Fruit fly (Drosophila melanogaster) whole organism, embryonic: ENCODE data around the gene CG10337.
A peak's percentile ranks its signal among the peaks of the same experiment; 100 is the strongest.

Source experiments
- Adf1 ChIP-seq: fragments of 200-800 bp; sonication (Bioruptor generic); IDR thresholded peaks from 2 replicates; pipeline ENCODE4 v1.3.6; 2022; ENCODE audit warnings: missing biosample characterization, missing genetic modification characterization
- Bteb2 ChIP-seq: fragments of 200-800 bp; sonication (Bioruptor generic); optimal IDR thresholded peaks from 2 replicates; lab custom pipeline; 2016; ENCODE audit warnings: missing biosample characterization, missing genetic modification characterization
- CG10979 ChIP-seq: fragments of 200-800 bp; sonication (Bioruptor generic); optimal IDR thresholded peaks from 2 replicates; lab custom pipeline; 2018; ENCODE audit warnings: missing biosample characterization, mild to moderate bottlenecking, missing genetic modification characterization, moderate library complexity
- CG11247 ChIP-seq: fragments of 200-800 bp; sonication (Bioruptor generic); IDR thresholded peaks from 2 replicates; pipeline ENCODE4 v1.3.6; 2022; ENCODE audit warnings: missing biosample characterization, missing genetic modification characterization
- CG12744 ChIP-seq: fragments of 200-800 bp; sonication (Bioruptor generic); optimal IDR thresholded peaks from 2 replicates; lab custom pipeline; 2016; ENCODE audit warnings: missing biosample characterization, missing genetic modification characterization
- CG12769 ChIP-seq: fragments of 200-800 bp; sonication (Bioruptor generic); optimal IDR thresholded peaks from 2 replicates; lab custom pipeline; 2019; ENCODE audit warnings: missing biosample characterization, mild to moderate bottlenecking, missing genetic modification characterization, moderate library complexity
- CG13296 ChIP-seq: fragments of 200-800 bp; sonication (Bioruptor generic); optimal IDR thresholded peaks from 3 replicates; lab custom pipeline; 2018; ENCODE audit warnings: missing biosample characterization, mild to moderate bottlenecking, missing genetic modification characterization
- CG14050 ChIP-seq: fragments of 200-800 bp; sonication (Bioruptor generic); IDR thresholded peaks from 3 replicates; pipeline ENCODE4 v1.3.6; 2022; ENCODE audit warnings: missing biosample characterization, missing genetic modification characterization
- CG16813 ChIP-seq: fragments of 200-800 bp; sonication (Bioruptor generic); IDR thresholded peaks from 3 replicates; pipeline ENCODE4 v1.3.6; 2022; ENCODE audit warnings: missing biosample characterization, missing genetic modification characterization; ENCODE audit not compliant: partially characterized antibody
- CG17328 ChIP-seq: fragments of 200-800 bp; sonication (Bioruptor generic); IDR thresholded peaks from 2 replicates; pipeline ENCODE4 v1.3.6; 2022; ENCODE audit warnings: missing biosample characterization, missing genetic modification characterization
- CG2889 ChIP-seq: fragments of 200-800 bp; sonication (Bioruptor generic); IDR thresholded peaks from 3 replicates; pipeline ENCODE4 v1.3.6; 2022; ENCODE audit warnings: missing biosample characterization, missing genetic modification characterization
- CG31441 ChIP-seq: fragments of 200-800 bp; sonication (Bioruptor generic); IDR thresholded peaks from 2 replicates; pipeline ENCODE4 v1.3.6; 2022; ENCODE audit warnings: missing biosample characterization, missing genetic modification characterization
- CG32532 ChIP-seq: fragments of 200-800 bp; sonication (Bioruptor generic); IDR thresholded peaks from 2 replicates; pipeline ENCODE4 v1.3.6; 2022; ENCODE audit warnings: missing biosample characterization, missing genetic modification characterization
- CG3281 ChIP-seq: fragments of 200-800 bp; sonication (Bioruptor generic); optimal IDR thresholded peaks from 3 replicates; lab custom pipeline; 2017; ENCODE audit warnings: missing biosample characterization, mild to moderate bottlenecking, missing genetic modification characterization
- CG34224 ChIP-seq: fragments of 200-800 bp; sonication (Bioruptor generic); IDR thresholded peaks from 3 replicates; pipeline ENCODE4 v1.3.6; 2022; ENCODE audit warnings: missing biosample characterization, missing genetic modification characterization; ENCODE audit not compliant: partially characterized antibody
- CG4282 ChIP-seq: fragments of 200-800 bp; sonication (Bioruptor generic); optimal IDR thresholded peaks from 2 replicates; lab custom pipeline; 2016; ENCODE audit warnings: missing biosample characterization, missing genetic modification characterization
- CG4707 ChIP-seq: fragments of 200-800 bp; sonication (Bioruptor generic); optimal IDR thresholded peaks from 2 replicates; lab custom pipeline; 2018; ENCODE audit warnings: missing biosample characterization, mild to moderate bottlenecking, missing genetic modification characterization, moderate library complexity
- CG8290 ChIP-seq, 3 experiments: fragments of 200-800 bp; sonication (Bioruptor generic); optimal IDR thresholded peaks; 2 replicates each; lab custom pipeline; 2016 to 2019; ENCODE audit warnings: missing biosample characterization in 3 of 3, missing genetic modification characterization in 3 of 3, mild to moderate bottlenecking in 2 of 3, moderate library complexity in 1 of 3
- Dp ChIP-seq: fragments of 200-800 bp; sonication (Bioruptor generic); optimal IDR thresholded peaks from 2 replicates; lab custom pipeline; 2018; ENCODE audit warnings: missing biosample characterization, mild to moderate bottlenecking, missing genetic modification characterization, moderate library complexity
- E2f2 ChIP-seq: fragments of 200-800 bp; sonication (Bioruptor generic); IDR thresholded peaks from 2 replicates; pipeline ENCODE4 v1.3.6; 2022; ENCODE audit warnings: missing biosample characterization, missing genetic modification characterization
- Ets65A ChIP-seq: fragments of 200-800 bp; sonication (Bioruptor generic); peaks from one replicate; lab custom pipeline; 2016; ENCODE audit warnings: missing biosample characterization, missing genetic modification characterization
- Ets97D ChIP-seq: fragments of 200-800 bp; sonication (Bioruptor generic); optimal IDR thresholded peaks from 3 replicates; lab custom pipeline; 2016; ENCODE audit warnings: missing biosample characterization, missing genetic modification characterization
- HHEX ChIP-seq: fragments of 200-800 bp; sonication (Bioruptor generic); optimal IDR thresholded peaks from 3 replicates; lab custom pipeline; 2017; ENCODE audit warnings: missing biosample characterization, mild to moderate bottlenecking, missing genetic modification characterization, missing genetic modification reagents
- Hsf ChIP-seq: fragments of 200-800 bp; sonication (Bioruptor generic); optimal IDR thresholded peaks from 3 replicates; lab custom pipeline; 2016; ENCODE audit warnings: missing biosample characterization, missing genetic modification characterization
- Kr ChIP-seq: fragments of 200-800 bp; sonication (Bioruptor generic); optimal IDR thresholded peaks from 2 replicates; lab custom pipeline; 2017; ENCODE audit warnings: missing biosample characterization, mild to moderate bottlenecking, missing genetic modification characterization
- Max ChIP-seq: fragments of 200-800 bp; sonication (Bioruptor generic); optimal IDR thresholded peaks from 2 replicates; lab custom pipeline; 2016; ENCODE audit warnings: missing biosample characterization, mild to moderate bottlenecking, missing genetic modification characterization
- NFAT ChIP-seq: fragments of 200-800 bp; sonication (Bioruptor generic); IDR thresholded peaks from 2 replicates; pipeline ENCODE4 v1.3.6; 2022; ENCODE audit warnings: missing biosample characterization, missing genetic modification characterization
- Sry-δ ChIP-seq: fragments of 200-800 bp; sonication (Bioruptor generic); optimal IDR thresholded peaks from 2 replicates; lab custom pipeline; 2016; ENCODE audit warnings: missing biosample characterization, missing genetic modification characterization
- YL-1 ChIP-seq: fragments of 200-800 bp; sonication (Bioruptor generic); optimal IDR thresholded peaks from 3 replicates; lab custom pipeline; 2017; ENCODE audit warnings: missing biosample characterization, mild to moderate bottlenecking, missing genetic modification characterization
- danr ChIP-seq: fragments of 200-800 bp; sonication (Bioruptor generic); IDR thresholded peaks from 2 replicates; pipeline ENCODE4 v1.3.6; 2022; ENCODE audit warnings: missing biosample characterization, missing genetic modification characterization
- dimm ChIP-seq: fragments of 200-800 bp; sonication (Bioruptor generic); IDR thresholded peaks from 2 replicates; pipeline ENCODE4 v1.3.6; 2022; ENCODE audit warnings: missing biosample characterization, missing genetic modification characterization
- gce ChIP-seq: fragments of 200-800 bp; sonication (Bioruptor generic); IDR thresholded peaks from 3 replicates; pipeline ENCODE4 v1.3.6; 2022; ENCODE audit warnings: missing biosample characterization, missing genetic modification characterization
- gem ChIP-seq: fragments of 200-800 bp; sonication (Bioruptor generic); optimal IDR thresholded peaks from 2 replicates; lab custom pipeline; 2019; ENCODE audit warnings: missing biosample characterization, mild to moderate bottlenecking, missing genetic modification characterization, moderate library complexity
- grau ChIP-seq: fragments of 200-800 bp; optimal IDR thresholded peaks from 3 replicates; lab custom pipeline; 2019; ENCODE audit warnings: missing biosample characterization, mild to moderate bottlenecking, missing genetic modification characterization, moderate library complexity
- inv ChIP-seq: fragments of 200-800 bp; sonication (Bioruptor generic); IDR thresholded peaks from 2 replicates; pipeline ENCODE4 v1.3.6; 2022; ENCODE audit warnings: missing biosample characterization, missing genetic modification characterization; ENCODE audit not compliant: partially characterized antibody
- jing ChIP-seq: fragments of 200-800 bp; sonication (Bioruptor generic); optimal IDR thresholded peaks from 2 replicates; lab custom pipeline; 2018; ENCODE audit warnings: missing biosample characterization, mild to moderate bottlenecking, missing genetic modification characterization
- kni ChIP-seq: fragments of 200-800 bp; sonication (Bioruptor generic); optimal IDR thresholded peaks from 3 replicates; lab custom pipeline; 2017; ENCODE audit warnings: mild to moderate bottlenecking, missing biosample characterization, missing genetic modification reagents, missing genetic modification characterization
- knrl ChIP-seq: fragments of 200-800 bp; sonication (Bioruptor generic); IDR thresholded peaks from 3 replicates; pipeline ENCODE4 v1.3.6; 2022; ENCODE audit warnings: missing biosample characterization, missing genetic modification characterization; ENCODE audit not compliant: partially characterized antibody
- lbe ChIP-seq: fragments of 200-800 bp; sonication (Bioruptor generic); optimal IDR thresholded peaks from 2 replicates; lab custom pipeline; 2016; ENCODE audit warnings: missing biosample characterization, mild to moderate bottlenecking, missing genetic modification characterization
- nerfin-2 ChIP-seq: fragments of 200-800 bp; sonication (Bioruptor generic); IDR thresholded peaks from 2 replicates; pipeline ENCODE4 v1.3.6; 2022; ENCODE audit warnings: missing biosample characterization, missing genetic modification characterization; ENCODE audit not compliant: partially characterized antibody
- phol ChIP-seq: fragments of 200-800 bp; sonication (Bioruptor generic); optimal IDR thresholded peaks from 3 replicates; lab custom pipeline; 2018; ENCODE audit warnings: missing biosample characterization, mild to moderate bottlenecking, missing genetic modification characterization, moderate library complexity
- sisA ChIP-seq: fragments of 200-800 bp; sonication (Bioruptor generic); IDR thresholded peaks from 2 replicates; pipeline ENCODE4 v1.3.6; 2022; ENCODE audit warnings: missing biosample characterization, missing genetic modification characterization
- stwl ChIP-seq: fragments of 200-800 bp; sonication (Bioruptor generic); optimal IDR thresholded peaks from 3 replicates; lab custom pipeline; 2018; ENCODE audit warnings: missing biosample characterization, mild to moderate bottlenecking, missing genetic modification characterization, moderate library complexity
- tap ChIP-seq: fragments of 200-800 bp; optimal IDR thresholded peaks from 3 replicates; lab custom pipeline; 2019; ENCODE audit warnings: missing biosample characterization, mild to moderate bottlenecking, missing genetic modification characterization, moderate library complexity
- tll ChIP-seq, 2 experiments: fragments of 200-800 bp in 1 of 2; fragments of >200 bp in 1 of 2; sonication (Bioruptor generic) in 1 of 2; optimal IDR thresholded peaks; 2 replicates each; lab custom pipeline; 2017 to 2019; ENCODE audit warnings: missing biosample characterization in 2 of 2, missing genetic modification characterization in 2 of 2, mild to moderate bottlenecking in 1 of 2, moderate library complexity in 1 of 2
- toy ChIP-seq: fragments of 200-800 bp; sonication (Bioruptor generic); IDR thresholded peaks from 2 replicates; pipeline ENCODE4 v1.3.6; 2022; ENCODE audit warnings: missing biosample characterization, missing genetic modification characterization
- twi ChIP-seq: fragments of 200-800 bp; optimal IDR thresholded peaks from 2 replicates; lab custom pipeline; 2019; ENCODE audit warnings: missing biosample characterization, mild to moderate bottlenecking, missing genetic modification characterization, moderate library complexity
- unpg ChIP-seq: fragments of 200-800 bp; sonication (Bioruptor generic); optimal IDR thresholded peaks from 3 replicates; lab custom pipeline; 2018; ENCODE audit warnings: missing biosample characterization, mild to moderate bottlenecking, missing genetic modification characterization, moderate library complexity
- wor ChIP-seq: fragments of 200-800 bp; sonication (Bioruptor generic); IDR thresholded peaks from 2 replicates; pipeline ENCODE4 v1.3.6; 2022; ENCODE audit warnings: missing biosample characterization, missing genetic modification characterization
- zfh2 ChIP-seq: fragments of 200-800 bp; sonication (Bioruptor generic); optimal IDR thresholded peaks from 2 replicates; lab custom pipeline; 2016; ENCODE audit warnings: missing biosample characterization, missing genetic modification characterization

CG10337 gene

dm6 chr2L:19576299-19576971 lies 29.7 kb upstream of the CG10337 start:
- TF ChIP-seq tll (GFP tag; optimal IDR thresholded peaks at IDR 0.05; lab: Kevin White, UChicago) = peak in 1 of 2 experiments; percentile 60
- no peak for TF ChIP-seq Max (GFP tag; lab: Kevin White, UChicago)
- no peak for TF ChIP-seq CG31441 (GFP tag; lab: Robert Waterston, UW)
- TF ChIP-seq danr = no peak
- no peak for TF ChIP-seq CG4707 (GFP tag; lab: Kevin White, UChicago)
- TF ChIP-seq Ets97D (GFP tag; lab: Kevin White, UChicago) = no peak
- TF ChIP-seq E2f2 = no peak
- TF ChIP-seq CG4282 (GFP tag; lab: Kevin White, UChicago) = peak; percentile 2
- peak; percentile 61 for TF ChIP-seq CG13296 (GFP tag; lab: Kevin White, UChicago)
- no peak for TF ChIP-seq CG17328 (GFP tag; lab: Robert Waterston, UW)
- peak; percentile 38 for TF ChIP-seq lbe (GFP tag; lab: Kevin White, UChicago)
- no peak for TF ChIP-seq CG3281 (GFP tag; lab: Kevin White, UChicago)
- no peak for TF ChIP-seq dimm (GFP tag; lab: Robert Waterston, UW)
- TF ChIP-seq kni (GFP tag; lab: Kevin White, UChicago) = peak; percentile 88
- TF ChIP-seq unpg (GFP tag; lab: Kevin White, UChicago) = no peak
- TF ChIP-seq Bteb2 (GFP tag; lab: Kevin White, UChicago) = no peak
- TF ChIP-seq YL-1 (GFP tag; lab: Kevin White, UChicago) = peak; percentile 18
- TF ChIP-seq CG32532 (GFP tag; lab: Robert Waterston, UW) = no peak
- TF ChIP-seq tap (tag; lab: Kevin White, UChicago) = no peak
- no peak for TF ChIP-seq grau (tag; lab: Kevin White, UChicago)
- TF ChIP-seq CG16813 (GFP tag; lab: Robert Waterston, UW) = no peak
- TF ChIP-seq CG10979 (tag; lab: Kevin White, UChicago) = no peak
- TF ChIP-seq sisA (GFP tag; lab: Robert Waterston, UW) = no peak
- TF ChIP-seq CG8290 (GFP tag; optimal IDR thresholded peaks at IDR 0.05; lab: Kevin White, UChicago) = no peak
- peak in 1 of 2 experiments; percentile 11 for TF ChIP-seq CG8290 (tag; optimal IDR thresholded peaks at IDR 0.05; lab: Kevin White, UChicago)
- TF ChIP-seq gem (tag; lab: Kevin White, UChicago) = no peak
- TF ChIP-seq jing = no peak
- TF ChIP-seq CG34224 (GFP tag; lab: Robert Waterston, UW) = peak; percentile 38; the same call in 1 of the 3 replicates
- no peak for TF ChIP-seq Hsf (GFP tag; lab: Kevin White, UChicago)
- TF ChIP-seq twi = no peak
- TF ChIP-seq Sry-δ (GFP tag; lab: Kevin White, UChicago) = no peak
- no peak for TF ChIP-seq gce (GFP tag; lab: Robert Waterston, UW)
- TF ChIP-seq CG12744 (GFP tag; lab: Kevin White, UChicago) = no peak
- TF ChIP-seq HHEX = no peak
- no peak for TF ChIP-seq Kr (GFP tag; lab: Kevin White, UChicago)
- no peak for TF ChIP-seq knrl (GFP tag; lab: Robert Waterston, UW)
- no peak for TF ChIP-seq NFAT (GFP tag; lab: Robert Waterston, UW)
- TF ChIP-seq stwl (tag; lab: Kevin White, UChicago) = no peak
- TF ChIP-seq Ets65A (GFP tag; lab: Kevin White, UChicago) = no peak
- no peak for TF ChIP-seq toy
- no peak for TF ChIP-seq CG11247 (GFP tag; lab: Robert Waterston, UW)
- no peak for TF ChIP-seq zfh2 (GFP tag; lab: Kevin White, UChicago)
- TF ChIP-seq inv (GFP tag; lab: Robert Waterston, UW) = no peak
- TF ChIP-seq CG12769 (tag; lab: Kevin White, UChicago) = no peak
- TF ChIP-seq Adf1 = no peak
- TF ChIP-seq CG2889 (GFP tag; lab: Robert Waterston, UW) = no peak
- peak; percentile 39; the same call in 1 of the 2 replicates for TF ChIP-seq nerfin-2 (GFP tag; lab: Robert Waterston, UW)
- peak; percentile 62 for TF ChIP-seq phol
- no peak for TF ChIP-seq Dp (GFP tag; lab: Kevin White, UChicago)
- no peak for TF ChIP-seq CG14050
- no peak for TF ChIP-seq wor (GFP tag; lab: Robert Waterston, UW)
